Worm (Caenorhabditis elegans): Measurements from ENCODE around the gene nspg-9.

The nspg-9 gene

DNA sequence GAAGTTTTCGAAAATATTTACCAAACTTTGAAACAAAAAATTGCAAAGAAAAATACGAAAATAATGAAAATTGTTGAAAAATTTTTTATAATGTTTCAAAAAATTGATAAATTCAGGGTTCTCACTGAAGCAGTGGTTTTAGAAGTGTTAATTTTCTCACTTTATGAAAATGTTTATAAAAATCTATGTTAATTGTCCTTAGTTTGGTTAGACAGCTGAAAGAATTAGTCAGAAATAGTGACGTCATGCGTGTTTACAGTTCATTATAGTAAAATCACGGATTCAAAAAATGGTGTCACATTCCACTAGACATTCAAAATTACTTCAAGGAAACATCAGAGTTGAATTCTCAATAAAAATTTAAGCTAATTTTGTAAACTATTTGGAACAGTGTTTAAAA is 20.8 kb upstream of the nspg-9 start:
- TF ChIP-seq ceh-39 (tag; optimal IDR thresholded peaks at IDR 0.05) = no peak
- TF ChIP-seq hlh-1 (tag; optimal IDR thresholded peaks at IDR 0.05) = no peak
- TF ChIP-seq unc-39 (tag; optimal IDR thresholded peaks at IDR 0.05) = no peak
- TF ChIP-seq lin-32 (GFP tag; optimal IDR thresholded peaks at IDR 0.05) = no peak
- TF ChIP-seq snpc-4 (tag; optimal IDR thresholded peaks at IDR 0.05) = no peak
- no peak for TF ChIP-seq drap-1 (GFP tag; optimal IDR thresholded peaks at IDR 0.05)
- TF ChIP-seq lin-13 (tag; optimal IDR thresholded peaks at IDR 0.05) = no peak
- no peak for TF ChIP-seq ztf-11 (tag; optimal IDR thresholded peaks at IDR 0.05)
- TF ChIP-seq bed-3 (GFP tag; optimal IDR thresholded peaks at IDR 0.05) = no peak
- TF ChIP-seq zip-8 (tag; optimal IDR thresholded peaks at IDR 0.05) = no peak
- TF ChIP-seq M03D4.4 (tag; optimal IDR thresholded peaks at IDR 0.05) = no peak
- no peak for TF ChIP-seq nhr-76 (tag; optimal IDR thresholded peaks at IDR 0.05)
- no peak for TF ChIP-seq ceh-43 (GFP tag; optimal IDR thresholded peaks at IDR 0.05)
- TF ChIP-seq unc-62 (GFP tag; optimal IDR thresholded peaks at IDR 0.05) = no peak
- no peak for TF ChIP-seq ceh-83 (GFP tag; optimal IDR thresholded peaks at IDR 0.05)
- TF ChIP-seq lsy-2 (tag; optimal IDR thresholded peaks at IDR 0.05) = no peak
- no peak for TF ChIP-seq nhr-12 (tag; optimal IDR thresholded peaks at IDR 0.05)

DNA sequence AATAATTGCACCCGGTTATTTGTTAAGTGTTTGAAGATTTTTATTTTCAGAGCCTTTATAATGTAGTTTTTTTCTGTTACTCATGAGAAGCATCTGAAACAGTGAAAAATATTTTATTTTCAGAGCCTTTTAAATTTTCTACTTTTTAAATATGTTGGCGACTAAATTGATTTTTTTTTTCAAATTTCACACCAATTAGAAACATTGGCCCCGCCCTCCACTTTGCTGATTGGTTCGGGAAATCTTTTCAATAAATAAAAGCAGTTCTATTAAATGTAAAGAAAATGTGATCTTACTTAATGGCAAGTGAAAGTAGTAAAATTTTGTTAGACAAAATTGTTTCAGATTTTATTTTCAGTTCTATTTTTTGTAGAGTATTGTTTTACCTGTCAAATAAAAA is 19.3 kb upstream of the nspg-9 start:
- TF ChIP-seq unc-120 (tag; optimal IDR thresholded peaks at IDR 0.05; ENCODE audit: poor library complexity, severe bottlenecking) (no peak), mls-2 (tag; optimal IDR thresholded peaks at IDR 0.05) (no peak), drap-1 (GFP tag; optimal IDR thresholded peaks at IDR 0.05) (no peak), hlh-1 (tag; optimal IDR thresholded peaks at IDR 0.05) (no peak), ceh-43 (GFP tag; optimal IDR thresholded peaks at IDR 0.05) (no peak), elt-1 (tag; optimal IDR thresholded peaks at IDR 0.05; ENCODE audit: borderline replicate concordance, insufficient read depth) (no peak), sptf-1 (tag; optimal IDR thresholded peaks at IDR 0.05) (no peak), ztf-11 (tag; optimal IDR thresholded peaks at IDR 0.05) (no peak), bed-3 (GFP tag; optimal IDR thresholded peaks at IDR 0.05) (no peak), ham-2 (GFP tag; optimal IDR thresholded peaks at IDR 0.05) (no peak), tbx-8 (GFP tag; optimal IDR thresholded peaks at IDR 0.05) (no peak), mab-5 (tag; optimal IDR thresholded peaks at IDR 0.05) (no peak), unc-39 (tag; optimal IDR thresholded peaks at IDR 0.05) (no peak)

DNA sequence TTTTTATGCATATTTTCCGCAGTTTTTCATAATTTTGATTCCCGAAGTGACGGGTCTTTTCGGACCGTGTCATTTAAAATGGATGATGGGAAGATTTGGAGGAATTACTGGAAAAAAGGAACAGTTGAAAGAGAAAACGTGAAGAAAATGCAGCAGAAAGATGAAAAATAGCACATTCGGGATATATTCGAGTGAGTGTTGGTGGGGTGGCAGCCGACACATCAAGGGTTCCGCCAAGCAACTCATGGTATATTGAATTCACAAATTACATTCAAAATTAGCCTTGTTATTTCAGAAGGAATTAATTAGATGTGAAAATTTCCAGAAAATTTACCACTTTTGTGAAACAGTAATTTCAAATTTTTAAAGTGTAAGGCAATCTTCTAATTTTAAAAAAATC is 12.6 kb upstream of the nspg-9 start, which contains the start of gene tra-3:
Gene tra-3 (minus strand): TSS at position 107 of the 400 bp plus-strand sequence.
- TF ChIP-seq lin-32 (GFP tag; optimal IDR thresholded peaks at IDR 0.05) (no peak), ces-1 (GFP tag; optimal IDR thresholded peaks at IDR 0.05) (no peak), bed-3 (GFP tag; optimal IDR thresholded peaks at IDR 0.05) (no peak), nhr-76 (tag; optimal IDR thresholded peaks at IDR 0.05) (no peak), ham-2 (GFP tag; optimal IDR thresholded peaks at IDR 0.05) (no peak), M03D4.4 (tag; optimal IDR thresholded peaks at IDR 0.05) (no peak), nhr-2 (tag; optimal IDR thresholded peaks at IDR 0.05) (no peak), ceh-39 (tag; optimal IDR thresholded peaks at IDR 0.05) (no peak), tbx-8 (GFP tag; optimal IDR thresholded peaks at IDR 0.05) (no peak), blmp-1 (tag; optimal IDR thresholded peaks at IDR 0.05) (no peak), cnd-1 (tag; optimal IDR thresholded peaks at IDR 0.05) (no peak), elt-3 (tag; optimal IDR thresholded peaks at IDR 0.05) (no peak), sptf-1 (tag; optimal IDR thresholded peaks at IDR 0.05) (no peak), ztf-11 (tag; optimal IDR thresholded peaks at IDR 0.05) (no peak), nhr-28 (tag; optimal IDR thresholded peaks at IDR 0.05) (no peak), mab-5 (tag; optimal IDR thresholded peaks at IDR 0.05) (no peak), mls-2 (tag; optimal IDR thresholded peaks at IDR 0.05) (no peak)

DNA sequence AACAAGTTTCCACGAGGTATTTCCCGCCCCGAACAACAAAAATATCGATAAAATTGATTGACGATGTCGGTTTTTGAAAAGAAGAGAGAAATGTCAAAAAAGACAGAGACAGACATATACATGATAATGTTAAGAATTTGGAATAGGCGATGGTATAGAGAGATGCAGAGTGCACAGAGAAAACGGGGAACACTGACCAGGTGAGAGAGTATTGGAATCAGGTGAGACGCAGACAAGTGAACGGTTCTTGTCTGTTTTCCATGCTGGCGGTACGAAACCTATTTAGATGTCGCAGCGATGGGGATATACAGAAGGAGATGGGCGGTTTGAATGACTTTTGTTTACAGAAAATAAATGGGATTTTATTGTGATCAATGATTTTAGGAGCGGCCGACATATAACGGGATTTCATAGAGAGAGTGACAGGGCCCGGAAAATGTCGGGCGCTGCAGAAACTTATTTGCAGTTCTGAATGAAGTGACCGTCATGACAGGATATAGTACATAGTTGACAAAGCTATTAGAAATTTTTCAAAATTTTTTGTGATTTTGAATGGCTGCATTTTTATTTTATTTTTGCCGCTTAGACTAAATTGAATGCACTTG is 11.4 kb upstream of the nspg-9 start:
- TF ChIP-seq zip-8 (tag; optimal IDR thresholded peaks at IDR 0.05) (no peak), sem-2 (GFP tag; optimal IDR thresholded peaks at IDR 0.05) (no peak), lsy-2 (tag; optimal IDR thresholded peaks at IDR 0.05) (no peak), elt-3 (tag; optimal IDR thresholded peaks at IDR 0.05) (no peak), nhr-2 (tag; optimal IDR thresholded peaks at IDR 0.05) (no peak), ceh-43 (GFP tag; optimal IDR thresholded peaks at IDR 0.05) (no peak), ham-2 (GFP tag; optimal IDR thresholded peaks at IDR 0.05) (no peak), nhr-237 (tag; optimal IDR thresholded peaks at IDR 0.05) (no peak), pha-4 (tag; optimal IDR thresholded peaks at IDR 0.05) (no peak), snpc-4 (tag; optimal IDR thresholded peaks at IDR 0.05) (no peak), unc-120 (tag; optimal IDR thresholded peaks at IDR 0.05; ENCODE audit: poor library complexity, severe bottlenecking) (no peak), mls-2 (tag; optimal IDR thresholded peaks at IDR 0.05) (no peak), ces-1 (GFP tag; optimal IDR thresholded peaks at IDR 0.05) (no peak)

All from whole organism, mixed stage, embryonic.